Fruit fly (Drosophila melanogaster) whole organism, wandering third instar larva: ENCODE results near the gene CCT3.
A peak's percentile ranks its signal among the peaks of the same experiment; 100 is the strongest.

Experiments
- Abd-B ChIP-seq: fragments of >200 bp; optimal IDR thresholded peaks from 2 replicates; lab custom pipeline; 2017; ENCODE audit warnings: missing biosample characterization, missing genetic modification characterization
- CG32264 ChIP-seq: fragments of 200-800 bp; sonication (Bioruptor generic); optimal IDR thresholded peaks from 2 replicates; lab custom pipeline; 2016; ENCODE audit warnings: missing biosample characterization, missing genetic modification characterization
- CrebA ChIP-seq: fragments of 200-800 bp; sonication (Bioruptor generic); optimal IDR thresholded peaks from 2 replicates; lab custom pipeline; 2016; ENCODE audit warnings: missing biosample characterization, mild to moderate bottlenecking, missing genetic modification characterization, borderline replicate concordance
- Dfd ChIP-seq: fragments of >200 bp; optimal IDR thresholded peaks from 2 replicates; lab custom pipeline; 2017; ENCODE audit warnings: missing biosample characterization, missing genetic modification characterization
- Dif ChIP-seq: fragments of 200-275, 200-300 bp; sonication (Bioruptor generic); optimal IDR thresholded peaks from 2 replicates; lab custom pipeline; 2018; ENCODE audit warnings: missing biosample characterization, missing genetic modification characterization; ENCODE audit not compliant: partially characterized antibody
- GATAd ChIP-seq: sonication (Bioruptor generic); optimal IDR thresholded peaks from 2 replicates; lab custom pipeline; 2016; ENCODE audit warnings: missing biosample characterization, missing genetic modification characterization
- Hnf4 ChIP-seq: fragments of 200-800 bp; sonication (Bioruptor generic); optimal IDR thresholded peaks from 2 replicates; lab custom pipeline; 2016; ENCODE audit warnings: missing biosample characterization, mild to moderate bottlenecking, missing genetic modification characterization
- Hr78 ChIP-seq: fragments of >200 bp; optimal IDR thresholded peaks from 2 replicates; lab custom pipeline; 2017; ENCODE audit warnings: missing biosample characterization, missing genetic modification characterization
- Hr83 ChIP-seq: fragments of 200-300 bp; sonication (Bioruptor generic); optimal IDR thresholded peaks from 2 replicates; lab custom pipeline; 2016; ENCODE audit warnings: missing biosample characterization, mild to moderate bottlenecking, missing genetic modification characterization, moderate library complexity; ENCODE audit not compliant: poor library complexity, severe bottlenecking
- Jra ChIP-seq: sonication (Bioruptor generic); optimal IDR thresholded peaks from 2 replicates; lab custom pipeline; 2016; ENCODE audit warnings: missing biosample characterization, missing genetic modification characterization
- Mio ChIP-seq: sonication (Bioruptor generic); optimal IDR thresholded peaks from 2 replicates; lab custom pipeline; 2016; ENCODE audit warnings: missing biosample characterization, missing genetic modification characterization
- Myc ChIP-seq: fragments of >200 bp; optimal IDR thresholded peaks from 2 replicates; lab custom pipeline; 2017
- N ChIP-seq: fragments of >200 bp; optimal IDR thresholded peaks from 2 replicates; lab custom pipeline; 2018; ENCODE audit warnings: missing biosample characterization, missing external identifiers, missing genetic modification characterization
- OdsH ChIP-seq: fragments of 200-800 bp; sonication (Bioruptor generic); optimal IDR thresholded peaks from 2 replicates; lab custom pipeline; 2016; ENCODE audit warnings: missing biosample characterization, mild to moderate bottlenecking, missing genetic modification characterization
- Rel ChIP-seq, 2 experiments: fragments of 200-800 bp; sonication (Bioruptor generic) in 1 of 2; optimal IDR thresholded peaks; 2 replicates in 1 of 2; 3 replicates in 1 of 2; lab custom pipeline; 2016 to 2019; ENCODE audit warnings: mild to moderate bottlenecking in 2 of 2, missing biosample characterization in 2 of 2, missing genetic modification characterization in 2 of 2, moderate library complexity in 1 of 2
- Sp1 ChIP-seq: fragments of 200-800 bp; sonication (Bioruptor generic); optimal IDR thresholded peaks from 3 replicates; lab custom pipeline; 2019; ENCODE audit warnings: missing biosample characterization, mild to moderate bottlenecking, missing genetic modification characterization, moderate library complexity
- Vsx2 ChIP-seq: fragments of 200-300, 225-300 bp; sonication (Bioruptor generic); optimal IDR thresholded peaks from 2 replicates; lab custom pipeline; 2018; ENCODE audit warnings: missing biosample characterization, missing genetic modification characterization; ENCODE audit not compliant: partially characterized antibody
- br ChIP-seq: fragments of 200-800 bp; sonication (Bioruptor generic); optimal IDR thresholded peaks from 2 replicates; lab custom pipeline; 2016; ENCODE audit warnings: missing biosample characterization, missing genetic modification characterization
- brk ChIP-seq: fragments of 200-800 bp; sonication (Bioruptor generic); optimal IDR thresholded peaks from 2 replicates; lab custom pipeline; 2016; ENCODE audit warnings: missing biosample characterization, mild to moderate bottlenecking, missing genetic modification characterization
- dl ChIP-seq, 2 experiments: fragments of 175-275, 200-275 bp in 1 of 2; fragments of 200-275 bp in 1 of 2; sonication (Bioruptor generic); optimal IDR thresholded peaks; lab custom pipeline; 2018; ENCODE audit warnings: mild to moderate bottlenecking in 2 of 2, missing biosample characterization in 2 of 2, missing genetic modification characterization in 2 of 2, moderate library complexity in 2 of 2; ENCODE audit not compliant: partially characterized antibody in 2 of 2, insufficient read depth in 1 of 2
- dmrt93B ChIP-seq: fragments of 200-800 bp; sonication (Bioruptor generic); optimal IDR thresholded peaks from 2 replicates; lab custom pipeline; 2018; ENCODE audit warnings: missing biosample characterization, mild to moderate bottlenecking, missing genetic modification characterization
- dsf ChIP-seq: sonication (Bioruptor generic); optimal IDR thresholded peaks from 2 replicates; lab custom pipeline; 2016; ENCODE audit warnings: missing biosample characterization, missing genetic modification characterization, borderline replicate concordance
- ey ChIP-seq: fragments of 200-800 bp; sonication (Bioruptor generic); optimal IDR thresholded peaks from 2 replicates; lab custom pipeline; 2016; ENCODE audit warnings: missing biosample characterization, missing genetic modification characterization
- foxo ChIP-seq, 2 experiments: fragments of 200-800 bp; sonication (Bioruptor generic); optimal IDR thresholded peaks; 2 replicates in 1 of 2; 3 replicates in 1 of 2; lab custom pipeline; 2016 to 2017; ENCODE audit warnings: missing biosample characterization in 2 of 2, missing genetic modification characterization in 2 of 2
- fru ChIP-seq: fragments of 200-800 bp; sonication (Bioruptor generic); optimal IDR thresholded peaks from 3 replicates; lab custom pipeline; 2016; ENCODE audit warnings: missing biosample characterization, mild to moderate bottlenecking, missing genetic modification characterization
- h ChIP-seq: fragments of 200-800 bp; sonication (Bioruptor generic); optimal IDR thresholded peaks from 3 replicates; lab custom pipeline; 2016; ENCODE audit warnings: missing biosample characterization, mild to moderate bottlenecking, missing genetic modification characterization
- jim ChIP-seq: fragments of 175-275, 200-325 bp; sonication (Bioruptor generic); optimal IDR thresholded peaks from 2 replicates; lab custom pipeline; 2016; ENCODE audit warnings: missing biosample characterization, mild to moderate bottlenecking, missing genetic modification characterization
- lola ChIP-seq: fragments of >200 bp; optimal IDR thresholded peaks from 2 replicates; lab custom pipeline; 2017; ENCODE audit warnings: missing biosample characterization, missing genetic modification characterization
- pan ChIP-seq: fragments of >200 bp; optimal IDR thresholded peaks from 2 replicates; lab custom pipeline; 2017
- psq ChIP-seq: fragments of 200-800 bp; sonication (Bioruptor generic); optimal IDR thresholded peaks from 3 replicates; lab custom pipeline; 2017; ENCODE audit warnings: missing biosample characterization, mild to moderate bottlenecking, missing genetic modification characterization, moderate library complexity
- rgr ChIP-seq: fragments of 200-800 bp; sonication (Bioruptor generic); optimal IDR thresholded peaks from 3 replicates; lab custom pipeline; 2016; ENCODE audit warnings: missing biosample characterization, mild to moderate bottlenecking, missing genetic modification characterization
- sage ChIP-seq: fragments of 200-800 bp; sonication (Bioruptor generic); optimal IDR thresholded peaks from 2 replicates; lab custom pipeline; 2016; ENCODE audit warnings: missing biosample characterization, mild to moderate bottlenecking, missing genetic modification characterization
- tai ChIP-seq: sonication (Bioruptor generic); optimal IDR thresholded peaks from 2 replicates; lab custom pipeline; 2016; ENCODE audit warnings: missing biosample characterization, missing genetic modification characterization
- usp ChIP-seq: fragments of >200 bp; optimal IDR thresholded peaks from 2 replicates; lab custom pipeline; 2017; ENCODE audit warnings: missing biosample characterization, missing genetic modification characterization
- woc ChIP-seq: sonication (Bioruptor generic); optimal IDR thresholded peaks from 2 replicates; lab custom pipeline; 2016; ENCODE audit warnings: missing biosample characterization, mild to moderate bottlenecking, missing genetic modification characterization

CCT3 gene

dm6 chr3R:16652091-16652490 lies 4.7 kb downstream of the CCT3 start, which contains the start of gene CG14907:
Gene CG14907, minus strand, starts transcription at chr3R:16652319.
- no peak for TF ChIP-seq Myc (lab: Kevin White, UChicago)
- no peak for TF ChIP-seq usp
- TF ChIP-seq Hr78 (GFP tag; lab: Kevin White, UChicago) = no peak
- no peak for TF ChIP-seq Dfd (GFP tag; lab: Kevin White, UChicago)
- peak; percentile 14 for TF ChIP-seq Jra

dm6 chr3R:16655000-16655493 lies 7.6 kb downstream of the CCT3 start:
- TF ChIP-seq Mio (GFP tag; lab: Kevin White, UChicago) (no peak), Vsx2 (GFP tag; lab: Kevin White, UChicago) (no peak), sage (GFP tag; lab: Kevin White, UChicago) (no peak), rgr (no peak), OdsH (GFP tag; lab: Kevin White, UChicago) (no peak), Hr78 (GFP tag; lab: Kevin White, UChicago) (no peak)

- TF ChIP-seq Dif (GFP tag; lab: Kevin White, UChicago) (peak; percentile 58), jim (GFP tag; lab: Kevin White, UChicago) (no peak), GATAd (GFP tag; lab: Kevin White, UChicago) (no peak), brk (no peak), foxo (GFP tag; optimal IDR thresholded peaks at IDR 0.05; lab: Kevin White, UChicago) (peak in 1 of 2 experiments; percentile 57), fru (GFP tag; lab: Kevin White, UChicago) (peak; percentile 60), Myc (lab: Kevin White, UChicago) (no peak), br (GFP tag; lab: Kevin White, UChicago) (peak; percentile 59), woc (GFP tag; lab: Kevin White, UChicago) (peak; percentile 18), dsf (no peak), OdsH (GFP tag; lab: Kevin White, UChicago) (no peak), Hr78 (GFP tag; lab: Kevin White, UChicago) (no peak), rgr (peak; percentile 49), Rel (GFP tag; optimal IDR thresholded peaks at IDR 0.05; lab: Kevin White, UChicago) (no peak), Rel (tag; optimal IDR thresholded peaks at IDR 0.05; lab: Kevin White, UChicago) (no peak), dl (GFP tag; optimal IDR thresholded peaks at IDR 0.05; lab: Kevin White, UChicago; ENCODE audit: insufficient read depth in 1 of 2, partially characterized antibody in 2 of 2) (no peak), Sp1 (GFP tag; lab: Kevin White, UChicago) (peak; percentile 13), tai (GFP tag; lab: Kevin White, UChicago) (no peak), dmrt93B (no peak), h (GFP tag; lab: Kevin White, UChicago) (peak; percentile 42), CG32264 (GFP tag; lab: Kevin White, UChicago) (no peak), Hr83 (GFP tag; lab: Kevin White, UChicago) (no peak), lola (GFP tag; lab: Kevin White, UChicago) (no peak), Hnf4 (GFP tag; lab: Kevin White, UChicago) (peak; percentile 7), psq (GFP tag; lab: Kevin White, UChicago) (no peak), pan (lab: Kevin White, UChicago) (no peak), N (GFP tag; lab: Kevin White, UChicago) (no peak), sage (GFP tag; lab: Kevin White, UChicago) (no peak), CrebA (no peak), Vsx2 (GFP tag; lab: Kevin White, UChicago) (peak; percentile 74), Abd-B (GFP tag; lab: Kevin White, UChicago) (no peak), Mio (GFP tag; lab: Kevin White, UChicago) (no peak), ey (peak; percentile 41)
Measured at dm6 chr3R:16655494-16656493, 8.4 kb downstream of the CCT3 start, which contains the start of gene modSP. Gene modSP, minus strand, starts transcription at chr3R:16655662.
